Worm (Caenorhabditis elegans): ENCODE results near the gene Y47D3A.14.

DNA sequence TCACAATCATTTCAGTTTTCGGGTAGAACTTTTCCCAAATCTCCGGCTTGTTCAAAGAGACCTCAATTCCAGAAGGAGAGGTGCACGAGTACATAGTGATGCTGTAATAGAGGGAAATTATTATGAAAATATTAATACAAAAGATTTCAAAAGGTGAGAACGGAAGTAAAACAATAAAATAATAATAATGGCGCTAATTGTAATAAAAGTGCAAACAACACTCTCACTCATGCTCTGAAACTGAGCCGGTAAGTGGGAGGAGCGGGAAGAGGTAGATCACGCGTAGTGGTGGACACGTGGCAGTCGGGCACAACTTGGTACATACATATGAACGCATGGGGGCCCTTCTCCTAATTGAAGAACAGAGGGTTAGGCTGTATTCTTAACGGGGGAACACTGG is 9.6 kb downstream of the Y47D3A.14 start, which contains the start of gene tbx-37:
- TF ChIP-seq nhr-237 (tag; optimal IDR thresholded peaks at IDR 0.05) (no peak), nhr-28 (tag; optimal IDR thresholded peaks at IDR 0.05) (no peak), unc-39 (tag; optimal IDR thresholded peaks at IDR 0.05) (no peak), M03D4.4 (tag; optimal IDR thresholded peaks at IDR 0.05) (no peak), elt-1 (tag; optimal IDR thresholded peaks at IDR 0.05; ENCODE audit: borderline replicate concordance, insufficient read depth) (no peak), snpc-4 (tag; optimal IDR thresholded peaks at IDR 0.05) (no peak), ces-1 (GFP tag; optimal IDR thresholded peaks at IDR 0.05) (no peak), lsy-2 (tag; optimal IDR thresholded peaks at IDR 0.05) (no peak)

Data from whole organism, mixed stage, embryonic.